Worm (Caenorhabditis elegans) whole organism, young adult: Measurements from ENCODE around the gene bath-47.
"Not testable (repeated sequence)": the region's sequence is repeated elsewhere in the genome, so short reads cannot be mapped to it uniquely, and the experiment has no call there.

Experiments
- B0035.1 ChIP-seq: sonication (generic microtip); optimal IDR thresholded peaks from 2 replicates; lab custom pipeline; 2016; ENCODE audit warnings: missing genetic modification characterization, mild to moderate bottlenecking, missing compliant biosample characterization, missing genotype, missing genetic modification reagents
- B0261.1 ChIP-seq: sonication (generic microtip); optimal IDR thresholded peaks from 2 replicates; lab custom pipeline; 2016; ENCODE audit warnings: mild to moderate bottlenecking, missing genetic modification characterization, moderate library complexity, missing compliant biosample characterization
- F10E7.11 ChIP-seq: sonication (generic microtip); optimal IDR thresholded peaks from 2 replicates; lab custom pipeline; 2017; ENCODE audit warnings: mild to moderate bottlenecking, missing genetic modification characterization, moderate library complexity, missing compliant biosample characterization
- ceh-58 ChIP-seq: fragments of 200-800 bp; sonication (Bioruptor generic); IDR thresholded peaks from 2 replicates; pipeline ENCODE4 v1.3.6; 2022; ENCODE audit warnings: missing genetic modification characterization, missing compliant biosample characterization
- dpl-1 ChIP-seq: fragments of 150-350 bp; optimal IDR thresholded peaks from 2 replicates; lab custom pipeline; 2014; ENCODE audit warnings: missing biosample characterization, missing genetic modification reagents, missing genetic modification characterization
- efl-1 ChIP-seq: fragments of 150-350 bp; optimal IDR thresholded peaks from 2 replicates; lab custom pipeline; 2014; ENCODE audit warnings: missing biosample characterization, missing genetic modification reagents, missing genetic modification characterization
- fkh-3 ChIP-seq: sonication (generic microtip); optimal IDR thresholded peaks from 2 replicates; lab custom pipeline; 2016; ENCODE audit warnings: mild to moderate bottlenecking, missing genetic modification characterization, missing compliant biosample characterization
- lin-35 ChIP-seq, 3 experiments: fragments of 150-350 bp in 2 of 3; sonication (generic microtip) in 1 of 3; optimal IDR thresholded peaks; 2 replicates each; lab custom pipeline; 2014 to 2018; ENCODE audit warnings: missing biosample characterization in 3 of 3, missing genetic modification characterization in 3 of 3, missing genetic modification reagents in 3 of 3
- mes-4 ChIP-seq: sonication (generic microtip); optimal IDR thresholded peaks from 2 replicates; lab custom pipeline; 2016; ENCODE audit warnings: missing genotype, missing genetic modification characterization, missing compliant biosample characterization
- nfyb-1 ChIP-seq: fragments of 200-800 bp; sonication (Bioruptor generic); IDR thresholded peaks from 2 replicates; pipeline ENCODE4 v1.3.6; 2022; ENCODE audit warnings: missing genetic modification reagents, missing genetic modification characterization, missing compliant biosample characterization
- nhr-179 ChIP-seq: sonication (generic microtip); optimal IDR thresholded peaks from 2 replicates; lab custom pipeline; 2016; ENCODE audit warnings: mild to moderate bottlenecking, missing genetic modification characterization, missing compliant biosample characterization
- snpc-4 ChIP-seq, 5 experiments: fragments of 150-350 bp in 1 of 5; sonication (generic microtip) in 4 of 5; optimal IDR thresholded peaks; 2 replicates each; lab custom pipeline; 2014 to 2018; ENCODE audit warnings: missing genetic modification characterization in 5 of 5, missing biosample characterization in 3 of 5, antibody characterized with exemption in 2 of 5, mild to moderate bottlenecking in 2 of 5, missing compliant biosample characterization in 2 of 5, missing genotype in 2 of 5, moderate library complexity in 2 of 5, missing genetic modification reagents in 1 of 5
- unc-62 ChIP-seq: fragments of 150-350 bp; optimal IDR thresholded peaks from 2 replicates; lab custom pipeline; 2014; ENCODE audit warnings: missing biosample characterization, missing genetic modification reagents, missing genetic modification characterization
- zfh-2 ChIP-seq: fragments of 200-800 bp; sonication (Bioruptor generic); conservative IDR thresholded peaks from 2 replicates; pipeline ENCODE4 v1.3.6; 2022; ENCODE audit warnings: missing genetic modification reagents, missing genetic modification characterization, missing compliant biosample characterization

DNA sequence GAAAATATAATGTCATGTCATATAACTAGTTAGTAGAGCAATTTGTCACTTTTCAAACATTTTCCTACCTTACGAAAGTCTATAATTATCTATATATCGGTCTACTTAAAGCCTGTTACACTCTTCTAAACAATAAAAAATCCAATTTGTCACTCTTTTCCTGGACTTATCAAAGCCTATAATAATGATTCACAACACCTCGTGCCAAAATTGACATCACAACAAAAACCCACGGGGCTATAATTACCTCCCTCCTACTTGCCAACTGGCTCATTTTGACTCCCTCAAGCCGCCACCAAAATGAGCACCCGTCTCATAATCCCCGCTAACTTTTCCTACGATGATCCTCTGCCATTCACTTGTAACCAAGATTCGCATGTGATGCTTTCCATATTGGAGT, 34.8 kb downstream of the bath-47 start, which contains the start of gene srg-20:
- TF ChIP-seq fkh-3 (tag; lab: Kevin White, UChicago); snpc-4 (GFP tag; optimal IDR thresholded peaks at IDR 0.05; lab: Kevin White, UChicago); snpc-4 (tag; optimal IDR thresholded peaks at IDR 0.05; lab: Kevin White, UChicago); zfh-2 (GFP tag; lab: Robert Waterston, UW); efl-1 (GFP tag; lab: Kevin White, UChicago); B0261.1 (tag; lab: Kevin White, UChicago); mes-4 (tag; lab: Kevin White, UChicago); nhr-179 (tag; lab: Kevin White, UChicago); ceh-58; F10E7.11; B0035.1 (tag; lab: Kevin White, UChicago); lin-35 (GFP tag; optimal IDR thresholded peaks at IDR 0.05; lab: Kevin White, UChicago); nfyb-1 (GFP tag; lab: Robert Waterston, UW); unc-62 (GFP tag; lab: Kevin White, UChicago); dpl-1 (GFP tag; lab: Kevin White, UChicago): not testable (repeated sequence)
